Worm (Caenorhabditis elegans) whole organism, late embryonic: ENCODE measurements around the gene C54E4.1.

Experiments used
- ceh-14 ChIP-seq: sonication (generic microtip); optimal IDR thresholded peaks from 2 replicates; lab custom pipeline; 2016; ENCODE audit warnings: missing genotype, missing genetic modification characterization, missing compliant biosample characterization
- ceh-18 ChIP-seq: sonication (generic microtip); optimal IDR thresholded peaks from 2 replicates; lab custom pipeline; 2016; ENCODE audit warnings: missing genetic modification characterization, missing compliant biosample characterization
- fax-1 ChIP-seq: sonication (generic microtip); optimal IDR thresholded peaks from 2 replicates; lab custom pipeline; 2016; ENCODE audit warnings: missing genotype, missing genetic modification characterization, missing compliant biosample characterization
- nhr-11 ChIP-seq: fragments of 150-350 bp; optimal IDR thresholded peaks from 2 replicates; lab custom pipeline; 2014; ENCODE audit warnings: missing biosample characterization, missing genetic modification characterization
- nhr-232 ChIP-seq: sonication (generic microtip); optimal IDR thresholded peaks from 2 replicates; lab custom pipeline; 2016; ENCODE audit warnings: missing genetic modification characterization, missing compliant biosample characterization
- odd-2 ChIP-seq: sonication (generic microtip); optimal IDR thresholded peaks from 2 replicates; lab custom pipeline; 2017; ENCODE audit warnings: antibody characterized with exemption, mild to moderate bottlenecking, missing genetic modification characterization, missing compliant biosample characterization
- unc-3 ChIP-seq, 2 experiments: fragments of 200-800 bp in 1 of 2; sonication (Bioruptor generic) in 1 of 2; sonication (generic microtip) in 1 of 2; conservative IDR thresholded peaks in 1 of 2; optimal IDR thresholded peaks in 1 of 2; 2 replicates each; pipeline versions ENCODE4 v1.3.6 to Lab custom; 2016 to 2022; ENCODE audit warnings: missing compliant biosample characterization in 2 of 2, missing genetic modification characterization in 2 of 2, missing genetic modification reagents in 1 of 2
- unc-55 ChIP-seq: sonication (generic microtip); optimal IDR thresholded peaks from 2 replicates; lab custom pipeline; 2017; ENCODE audit warnings: missing biosample characterization, missing genetic modification reagents, missing genetic modification characterization
- unc-86 ChIP-seq: sonication (generic microtip); optimal IDR thresholded peaks from 2 replicates; lab custom pipeline; 2016; ENCODE audit warnings: missing genetic modification characterization, missing compliant biosample characterization

DNA sequence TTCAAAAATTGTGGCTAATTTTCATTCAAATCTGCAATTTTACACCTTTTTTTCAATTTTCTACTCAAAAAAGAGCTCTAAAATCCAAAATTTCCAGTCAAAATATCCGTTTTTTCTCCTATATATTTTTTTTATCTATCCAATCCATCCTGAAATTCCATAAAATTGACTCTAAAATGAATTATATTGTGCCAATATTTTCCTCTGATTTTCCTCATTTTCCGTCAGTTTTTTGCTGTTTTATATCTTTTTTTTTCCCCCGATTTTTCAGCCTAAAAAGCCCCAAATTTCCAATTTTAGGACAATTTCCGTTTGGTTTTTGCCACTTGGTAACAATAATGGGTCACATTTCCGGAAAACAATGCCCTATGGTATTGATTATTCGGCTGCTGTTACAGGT is 23.4 kb downstream of the C54E4.1 start, which contains the start of gene Y71G10AR.4:
- TF ChIP-seq ceh-14 (no peak), nhr-11 (tag; lab: Kevin White, UChicago) (no peak), fax-1 (tag; lab: Kevin White, UChicago) (no peak), unc-86 (tag; lab: Kevin White, UChicago) (no peak), odd-2 (tag; lab: Kevin White, UChicago) (no peak), ceh-18 (tag; lab: Kevin White, UChicago) (no peak), unc-55 (no peak), nhr-232 (tag; lab: Kevin White, UChicago) (no peak), unc-3 (GFP tag; conservative IDR thresholded peaks at IDR 0.05; lab: Robert Waterston, UW) (no peak), unc-3 (tag; optimal IDR thresholded peaks at IDR 0.05; lab: Kevin White, UChicago) (no peak)
